3 fruit fly cellular contexts compared by ENCODE assay signal in the genomic region with DNA sequence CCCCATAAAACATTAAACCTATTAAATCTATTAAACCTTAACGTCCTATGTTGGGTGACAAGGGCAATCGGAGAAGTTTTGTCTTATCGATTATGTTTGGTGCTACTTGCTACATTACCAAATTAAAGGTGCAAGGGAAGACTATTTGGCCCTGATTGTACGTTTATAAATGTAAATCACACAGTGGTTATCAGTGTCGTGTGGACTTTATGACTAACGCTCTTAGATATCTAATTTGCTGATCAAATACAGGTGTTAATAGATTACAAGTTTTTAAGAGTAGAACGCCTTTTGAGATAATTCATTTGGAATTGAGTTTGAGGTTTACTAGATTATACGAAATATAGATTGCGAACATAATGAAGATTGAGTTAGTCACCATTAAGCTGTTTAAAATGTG.
TF ChIP-seq lines count a peak whose summit lies in the region.

No protein-coding gene starts in this region.

- TF ChIP-seq CTCF in whole organism, embryonic (GFP tag; optimal IDR thresholded peaks at IDR 0.05; lab: Kevin White, UChicago): no peak

TF ChIP-seq in whole organism, adult, 20 proteins besides CTCF, POLR2A, EP300 and RAD21:
- TF ChIP-seq Hr96 (GFP tag; optimal IDR thresholded peaks at IDR 0.05; lab: Kevin White, UChicago) (no peak), kay (GFP tag; lab: Kevin White, UChicago; ENCODE audit: borderline replicate concordance) (no peak), CG33017 (tag; optimal IDR thresholded peaks at IDR 0.05; lab: Kevin White, UChicago) (no peak), ovo (GFP tag; optimal IDR thresholded peaks at IDR 0.05; lab: Kevin White, UChicago) (no peak), cic (GFP tag; optimal IDR thresholded peaks at IDR 0.05; lab: Kevin White, UChicago) (peak; percentile 4), Crg-1 (GFP tag; optimal IDR thresholded peaks at IDR 0.05; lab: Kevin White, UChicago) (no peak), Mnt (GFP tag; optimal IDR thresholded peaks at IDR 0.05; lab: Kevin White, UChicago) (no peak), pad (GFP tag; optimal IDR thresholded peaks at IDR 0.05; lab: Kevin White, UChicago) (no peak)

TF ChIP-seq in whole organism, embryonic, 481 proteins besides CTCF, POLR2A, EP300 and RAD21 (continues in another document):
- TF ChIP-seq CG16813 (GFP tag; IDR thresholded peaks at IDR 0.05; lab: Robert Waterston, UW; ENCODE audit: partially characterized antibody): no peak
- TF ChIP-seq aop (GFP tag; IDR thresholded peaks at IDR 0.05; lab: Robert Waterston, UW): no peak
- TF ChIP-seq CG17568 (GFP tag; optimal IDR thresholded peaks at IDR 0.05; lab: Kevin White, UChicago): peak; percentile 59
- no peak for TF ChIP-seq CG13624 (GFP tag; optimal IDR thresholded peaks at IDR 0.05; lab: Kevin White, UChicago)
- no peak for TF ChIP-seq klu (GFP tag; IDR thresholded peaks at IDR 0.05; lab: Robert Waterston, UW)
- no peak for TF ChIP-seq CG42726 (GFP tag; IDR thresholded peaks at IDR 0.05; lab: Robert Waterston, UW; ENCODE audit: partially characterized antibody)
- TF ChIP-seq CG2120 (GFP tag; optimal IDR thresholded peaks at IDR 0.05; lab: Kevin White, UChicago): no peak
- TF ChIP-seq peb (GFP tag; IDR thresholded peaks at IDR 0.05; lab: Robert Waterston, UW): no peak
- TF ChIP-seq CG12744 (GFP tag; optimal IDR thresholded peaks at IDR 0.05; lab: Kevin White, UChicago): no peak
- no peak for TF ChIP-seq CG13775 (GFP tag; optimal IDR thresholded peaks at IDR 0.05; lab: Kevin White, UChicago)
- no peak for TF ChIP-seq Bgb (GFP tag; IDR thresholded peaks at IDR 0.05; lab: Robert Waterston, UW; ENCODE audit: partially characterized antibody)
- no peak for TF ChIP-seq Abd-B (GFP tag; optimal IDR thresholded peaks at IDR 0.05; lab: Kevin White, UChicago)
- TF ChIP-seq bbx (GFP tag; IDR thresholded peaks at IDR 0.05; lab: Robert Waterston, UW; ENCODE audit: partially characterized antibody): no peak
- TF ChIP-seq Hr39 (optimal IDR thresholded peaks at IDR 0.05; lab: Kevin White, UChicago): no peak
- TF ChIP-seq disco-r (GFP tag; optimal IDR thresholded peaks at IDR 0.05; lab: Kevin White, UChicago): no peak
- TF ChIP-seq eyg (GFP tag; optimal IDR thresholded peaks at IDR 0.05; lab: Kevin White, UChicago): no peak
- no peak for TF ChIP-seq CG14050 (GFP tag; IDR thresholded peaks at IDR 0.05; lab: Robert Waterston, UW)
- no peak for TF ChIP-seq slou (GFP tag; optimal IDR thresholded peaks at IDR 0.05; lab: Kevin White, UChicago)
- TF ChIP-seq pum (GFP tag; optimal IDR thresholded peaks at IDR 0.05; lab: Kevin White, UChicago): no peak
- no peak for TF ChIP-seq Dp (GFP tag; optimal IDR thresholded peaks at IDR 0.05; lab: Kevin White, UChicago)
- no peak for TF ChIP-seq CG10321 (GFP tag; IDR thresholded peaks at IDR 0.05; lab: Robert Waterston, UW)
- no peak for TF ChIP-seq Blimp-1 (GFP tag; optimal IDR thresholded peaks at IDR 0.05; lab: Kevin White, UChicago)
- no peak for TF ChIP-seq dysf (GFP tag; IDR thresholded peaks at IDR 0.05; lab: Robert Waterston, UW)
- no peak for TF ChIP-seq CG18764 (GFP tag; optimal IDR thresholded peaks at IDR 0.05; lab: Kevin White, UChicago)
- no peak for TF ChIP-seq MESR4 (GFP tag; optimal IDR thresholded peaks at IDR 0.05; lab: Kevin White, UChicago)
- TF ChIP-seq Tbp (GFP tag; optimal IDR thresholded peaks at IDR 0.05; lab: Kevin White, UChicago): no peak
- TF ChIP-seq Hand (GFP tag; optimal IDR thresholded peaks at IDR 0.05; lab: Kevin White, UChicago): no peak
- no peak for TF ChIP-seq D19A (tag; optimal IDR thresholded peaks at IDR 0.05; lab: Kevin White, UChicago)
- no peak for TF ChIP-seq pzg (GFP tag; optimal IDR thresholded peaks at IDR 0.05; lab: Kevin White, UChicago)
- no peak for TF ChIP-seq CG43689 (GFP tag; IDR thresholded peaks at IDR 0.05; lab: Robert Waterston, UW)
- TF ChIP-seq mirr (GFP tag; optimal IDR thresholded peaks at IDR 0.05; lab: Kevin White, UChicago): peak; percentile 66
- TF ChIP-seq fd3F (GFP tag; optimal IDR thresholded peaks at IDR 0.05; lab: Kevin White, UChicago): no peak
- TF ChIP-seq D19B (GFP tag; optimal IDR thresholded peaks at IDR 0.05; lab: Kevin White, UChicago): no peak
- TF ChIP-seq CG30020 (tag; optimal IDR thresholded peaks at IDR 0.05; lab: Kevin White, UChicago): no peak
- no peak for TF ChIP-seq TFAM (GFP tag; optimal IDR thresholded peaks at IDR 0.05; lab: Kevin White, UChicago)
- TF ChIP-seq ara (GFP tag; IDR thresholded peaks at IDR 0.05; lab: Robert Waterston, UW): no peak
- TF ChIP-seq BEAF-32 (GFP tag; optimal IDR thresholded peaks at IDR 0.05; lab: Kevin White, UChicago): no peak
- no peak for TF ChIP-seq ro (GFP tag; IDR thresholded peaks at IDR 0.05; lab: Robert Waterston, UW)
- TF ChIP-seq CG4328 (GFP tag; optimal IDR thresholded peaks at IDR 0.05; lab: Kevin White, UChicago): no peak
- no peak for TF ChIP-seq Doc2 (GFP tag; IDR thresholded peaks at IDR 0.05; lab: Robert Waterston, UW)
- TF ChIP-seq Lim3 (GFP tag; IDR thresholded peaks at IDR 0.05; lab: Robert Waterston, UW): no peak
- peak; percentile 67 for TF ChIP-seq Med (GFP tag; lab: Kevin White, UChicago)

TF ChIP-seq in whole organism, wandering third instar larva, 38 proteins besides CTCF, POLR2A, EP300 and RAD21:
- TF ChIP-seq HLH106 (tag; optimal IDR thresholded peaks at IDR 0.05; lab: Kevin White, UChicago) (no peak), Jra (GFP tag; optimal IDR thresholded peaks at IDR 0.05; lab: Kevin White, UChicago) (no peak), Rel (GFP tag; optimal IDR thresholded peaks at IDR 0.05; lab: Kevin White, UChicago) (no peak), Rel (tag; optimal IDR thresholded peaks at IDR 0.05; lab: Kevin White, UChicago) (peak; percentile 72)
